Worm (Caenorhabditis elegans) whole organism, L2 larva: ENCODE measurements around the gene str-55.

Source experiments
- alr-1 ChIP-seq: fragments of 150-350 bp; optimal IDR thresholded peaks from 2 replicates; lab custom pipeline; 2014; ENCODE audit warnings: missing biosample characterization, missing genetic modification characterization
- ama-1 ChIP-seq: fragments of 150-350 bp; optimal IDR thresholded peaks from 2 replicates; lab custom pipeline; 2018; ENCODE audit warnings: inconsistent platforms
- mdl-1 ChIP-seq, 2 experiments: fragments of 150-350 bp in 1 of 2; sonication (generic microtip) in 1 of 2; optimal IDR thresholded peaks; 2 replicates each; lab custom pipeline; 2017; ENCODE audit warnings: missing biosample characterization in 2 of 2, missing genetic modification characterization in 2 of 2
- nhr-11 ChIP-seq: fragments of 150-350 bp; optimal IDR thresholded peaks from 2 replicates; lab custom pipeline; 2014; ENCODE audit warnings: missing biosample characterization, missing genetic modification characterization
- nhr-23 ChIP-seq: fragments of 150-350 bp; optimal IDR thresholded peaks from 2 replicates; lab custom pipeline; 2014; ENCODE audit warnings: missing biosample characterization, missing genetic modification reagents, missing genetic modification characterization
- nhr-237 ChIP-seq: fragments of 150-350 bp; optimal IDR thresholded peaks from 2 replicates; lab custom pipeline; 2014; ENCODE audit warnings: missing biosample characterization, missing genetic modification characterization
- nhr-77 ChIP-seq: fragments of 150-350 bp; optimal IDR thresholded peaks from 2 replicates; lab custom pipeline; 2014; ENCODE audit warnings: missing biosample characterization, missing genetic modification characterization

ce11 chrV:16424428-16424827 is 7.5 kb upstream of the str-55 start, which contains the start of gene srw-29:
- TF ChIP-seq nhr-11 (tag; lab: Kevin White, UChicago) (no peak), ama-1 (lab: Kevin White, UChicago) (no peak), nhr-23 (tag; lab: Kevin White, UChicago) (no peak), alr-1 (no peak), nhr-77 (tag; lab: Kevin White, UChicago) (no peak), mdl-1 (tag; optimal IDR thresholded peaks at IDR 0.05; lab: Kevin White, UChicago) (no peak), nhr-237 (tag; lab: Kevin White, UChicago) (no peak)
